Worm (Caenorhabditis elegans) whole organism, L3 larva: ENCODE results near the gene K10C2.7.

Experiments used
- aly-2 ChIP-seq: fragments of 150-350 bp; optimal IDR thresholded peaks from 2 replicates; lab custom pipeline; 2014; ENCODE audit warnings: missing biosample characterization, missing genetic modification characterization
- ama-1 ChIP-seq: fragments of 150-350 bp; optimal IDR thresholded peaks from 2 replicates; lab custom pipeline; 2018
- lin-15B ChIP-seq: fragments of 150-350 bp; optimal IDR thresholded peaks from 2 replicates; lab custom pipeline; 2014; ENCODE audit warnings: missing biosample characterization, missing genetic modification characterization
- lin-39 ChIP-seq: fragments of 150-350 bp; optimal IDR thresholded peaks from 2 replicates; lab custom pipeline; 2018; ENCODE audit warnings: missing biosample characterization, missing genetic modification reagents, missing genetic modification characterization
- mml-1 ChIP-seq: fragments of 150-350 bp; sonication (generic microtip); optimal IDR thresholded peaks from 3 replicates; lab custom pipeline; 2014; ENCODE audit warnings: missing biosample characterization, missing genetic modification characterization
- nhr-28 ChIP-seq: fragments of 150-350 bp; optimal IDR thresholded peaks from 2 replicates; lab custom pipeline; 2014; ENCODE audit warnings: missing biosample characterization, missing genetic modification characterization
- nhr-76 ChIP-seq: fragments of 150-350 bp; sonication (generic microtip); optimal IDR thresholded peaks from 5 replicates; lab custom pipeline; 2014; ENCODE audit warnings: missing biosample characterization, missing genetic modification characterization
- skn-1 ChIP-seq: fragments of 150-350 bp; optimal IDR thresholded peaks from 2 replicates; lab custom pipeline; 2014; ENCODE audit warnings: missing biosample characterization, missing genetic modification characterization
- snpc-4 ChIP-seq: fragments of 150-350 bp; optimal IDR thresholded peaks from 2 replicates; lab custom pipeline; 2014; ENCODE audit warnings: missing biosample characterization, missing genetic modification characterization
- unc-62 ChIP-seq: fragments of 150-350 bp; sonication (generic microtip); optimal IDR thresholded peaks from 4 replicates; lab custom pipeline; 2014; ENCODE audit warnings: missing biosample characterization, missing genetic modification reagents, missing genetic modification characterization
- ztf-11 ChIP-seq: fragments of 150-350 bp; optimal IDR thresholded peaks from 2 replicates; lab custom pipeline; 2014; ENCODE audit warnings: missing biosample characterization, missing genetic modification characterization
- ztf-4 ChIP-seq: fragments of 150-350 bp; optimal IDR thresholded peaks from 2 replicates; lab custom pipeline; 2014; ENCODE audit warnings: missing biosample characterization, missing genetic modification characterization

DNA sequence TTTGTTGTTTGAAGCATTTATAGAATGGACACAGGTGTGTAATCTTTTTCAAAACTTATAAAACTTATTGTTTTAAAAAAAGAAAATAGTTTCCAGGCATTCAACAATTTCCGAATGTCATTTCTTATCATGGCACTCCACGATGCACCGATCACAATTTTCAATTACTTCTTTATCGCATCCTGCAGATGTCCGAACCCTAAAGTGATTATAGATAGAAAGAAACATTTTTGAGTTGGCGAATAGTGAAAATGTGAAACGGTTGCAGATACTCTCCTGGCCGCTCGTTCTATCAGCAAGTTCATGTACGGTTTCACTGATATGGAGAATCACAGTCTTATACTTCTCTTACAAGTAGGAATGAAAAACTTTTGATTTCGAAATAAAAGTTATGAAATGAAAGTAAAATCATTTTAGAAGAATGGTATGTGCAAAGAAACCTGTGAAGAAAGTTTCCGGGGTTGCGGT, 19.8 kb upstream of the K10C2.7 start, which contains the start of gene C15B12.2:
- TF ChIP-seq unc-62 (GFP tag; lab: Kevin White, UChicago): no peak
- no peak for TF ChIP-seq lin-39 (tag; lab: Kevin White, UChicago)
- TF ChIP-seq lin-15B (tag; lab: Kevin White, UChicago): no peak
- TF ChIP-seq snpc-4 (tag; lab: Kevin White, UChicago): no peak
- TF ChIP-seq ztf-11 (tag; lab: Kevin White, UChicago): no peak
- no peak for TF ChIP-seq skn-1 (tag; lab: Kevin White, UChicago)
- TF ChIP-seq nhr-76 (tag; lab: Kevin White, UChicago): no peak
- TF ChIP-seq ztf-4: no peak
- TF ChIP-seq ama-1 (lab: Kevin White, UChicago): no peak
- TF ChIP-seq nhr-28 (tag; lab: Kevin White, UChicago): no peak
- TF ChIP-seq aly-2: no peak
- no peak for TF ChIP-seq mml-1
